Worm (Caenorhabditis elegans) whole organism, late embryonic: ENCODE measurements around the gene dsc-1.

Source experiments
- K02D7.2 ChIP-seq: sonication (generic microtip); optimal IDR thresholded peaks from 2 replicates; lab custom pipeline; 2017; ENCODE audit warnings: mild to moderate bottlenecking, missing genetic modification characterization, missing compliant biosample characterization
- K09A11.1 ChIP-seq: sonication (generic microtip); optimal IDR thresholded peaks from 2 replicates; lab custom pipeline; 2017; ENCODE audit warnings: antibody characterized with exemption, mild to moderate bottlenecking, missing genetic modification characterization, missing compliant biosample characterization; ENCODE audit not compliant: insufficient read depth
- Y22D7AL.16 ChIP-seq: sonication (generic microtip); optimal IDR thresholded peaks from 2 replicates; lab custom pipeline; 2016; ENCODE audit warnings: missing genetic modification characterization, missing compliant biosample characterization
- ahr-1 ChIP-seq: sonication (generic microtip); optimal IDR thresholded peaks from 2 replicates; lab custom pipeline; 2016; ENCODE audit warnings: missing genetic modification characterization, missing compliant biosample characterization
- ceh-14 ChIP-seq: sonication (generic microtip); optimal IDR thresholded peaks from 2 replicates; lab custom pipeline; 2016; ENCODE audit warnings: missing genotype, missing genetic modification characterization, missing compliant biosample characterization
- ceh-18 ChIP-seq: sonication (generic microtip); optimal IDR thresholded peaks from 2 replicates; lab custom pipeline; 2016; ENCODE audit warnings: missing genetic modification characterization, missing compliant biosample characterization
- ceh-19 ChIP-seq: fragments of 200-800 bp; sonication (Bioruptor generic); optimal IDR thresholded peaks from 2 replicates; lab custom pipeline; 2018; ENCODE audit warnings: mild to moderate bottlenecking, missing genetic modification characterization, missing compliant biosample characterization
- ceh-2 ChIP-seq: sonication (generic microtip); optimal IDR thresholded peaks from 2 replicates; lab custom pipeline; 2016; ENCODE audit warnings: missing genotype, missing genetic modification characterization, missing compliant biosample characterization
- ceh-22 ChIP-seq: sonication (generic microtip); optimal IDR thresholded peaks from 2 replicates; lab custom pipeline; 2017; ENCODE audit warnings: missing biosample characterization, missing genetic modification characterization
- ceh-24 ChIP-seq: sonication (generic microtip); optimal IDR thresholded peaks from 2 replicates; lab custom pipeline; 2016; ENCODE audit warnings: mild to moderate bottlenecking, missing genetic modification characterization, missing compliant biosample characterization
- ceh-30 ChIP-seq: fragments of 150-350 bp; optimal IDR thresholded peaks from 2 replicates; lab custom pipeline; 2014; ENCODE audit warnings: missing biosample characterization, missing genetic modification characterization
- ceh-45 ChIP-seq: fragments of 200-800 bp; sonication (Bioruptor generic); IDR thresholded peaks from 2 replicates; pipeline ENCODE4 v1.3.6; 2022; ENCODE audit warnings: missing genetic modification reagents, missing genetic modification characterization, missing compliant biosample characterization
- ceh-48 ChIP-seq: sonication (generic microtip); optimal IDR thresholded peaks from 2 replicates; lab custom pipeline; 2016; ENCODE audit warnings: missing genetic modification characterization, inconsistent platforms, missing compliant biosample characterization
- ceh-6 ChIP-seq: fragments of 200-800 bp; sonication (Bioruptor generic); optimal IDR thresholded peaks from 2 replicates; lab custom pipeline; 2018; ENCODE audit warnings: mild to moderate bottlenecking, missing genetic modification characterization, missing compliant biosample characterization
- dmd-4 ChIP-seq: sonication (generic microtip); optimal IDR thresholded peaks from 2 replicates; lab custom pipeline; 2016; ENCODE audit warnings: borderline replicate concordance, missing genetic modification characterization, missing compliant biosample characterization
- elt-2 ChIP-seq: sonication (generic microtip); optimal IDR thresholded peaks from 2 replicates; lab custom pipeline; 2016; ENCODE audit warnings: missing genetic modification reagents, missing genetic modification characterization, missing compliant biosample characterization
- elt-4 ChIP-seq: sonication (generic microtip); optimal IDR thresholded peaks from 2 replicates; lab custom pipeline; 2016; ENCODE audit warnings: missing genetic modification characterization, missing compliant biosample characterization
- eyg-1 ChIP-seq: sonication (generic microtip); optimal IDR thresholded peaks from 2 replicates; lab custom pipeline; 2016; ENCODE audit warnings: missing genotype, missing genetic modification characterization, missing compliant biosample characterization
- fax-1 ChIP-seq: sonication (generic microtip); optimal IDR thresholded peaks from 2 replicates; lab custom pipeline; 2016; ENCODE audit warnings: missing genotype, missing genetic modification characterization, missing compliant biosample characterization
- fkh-10 ChIP-seq: fragments of 150-350 bp; optimal IDR thresholded peaks from 2 replicates; lab custom pipeline; 2014; ENCODE audit warnings: missing biosample characterization, missing genetic modification reagents, missing genetic modification characterization
- fkh-6 ChIP-seq: sonication (generic microtip); optimal IDR thresholded peaks from 2 replicates; lab custom pipeline; 2016; ENCODE audit warnings: missing genetic modification characterization, missing compliant biosample characterization
- gmeb-2 ChIP-seq: sonication (generic microtip); optimal IDR thresholded peaks from 2 replicates; lab custom pipeline; 2016; ENCODE audit warnings: missing genetic modification characterization, inconsistent platforms, missing compliant biosample characterization
- hlh-6 ChIP-seq: sonication (generic microtip); optimal IDR thresholded peaks from 2 replicates; lab custom pipeline; 2016; ENCODE audit warnings: missing genotype, missing genetic modification characterization, missing compliant biosample characterization
- hlh-8 ChIP-seq: sonication (generic microtip); optimal IDR thresholded peaks from 2 replicates; lab custom pipeline; 2016; ENCODE audit warnings: missing genotype, missing genetic modification characterization, missing compliant biosample characterization
- lim-6 ChIP-seq: sonication (generic microtip); optimal IDR thresholded peaks from 2 replicates; lab custom pipeline; 2016; ENCODE audit warnings: missing genetic modification characterization, missing compliant biosample characterization
- nhr-11 ChIP-seq: fragments of 150-350 bp; optimal IDR thresholded peaks from 2 replicates; lab custom pipeline; 2014; ENCODE audit warnings: missing biosample characterization, missing genetic modification characterization
- nhr-232 ChIP-seq: sonication (generic microtip); optimal IDR thresholded peaks from 2 replicates; lab custom pipeline; 2016; ENCODE audit warnings: missing genetic modification characterization, missing compliant biosample characterization
- odd-2 ChIP-seq: sonication (generic microtip); optimal IDR thresholded peaks from 2 replicates; lab custom pipeline; 2017; ENCODE audit warnings: antibody characterized with exemption, mild to moderate bottlenecking, missing genetic modification characterization, missing compliant biosample characterization
- pat-9 ChIP-seq: fragments of 200-800 bp; sonication (Bioruptor generic); optimal IDR thresholded peaks from 2 replicates; lab custom pipeline; 2018; ENCODE audit warnings: mild to moderate bottlenecking, missing genetic modification characterization, moderate library complexity, missing compliant biosample characterization
- pax-1 ChIP-seq: fragments of 150-350 bp; optimal IDR thresholded peaks from 2 replicates; lab custom pipeline; 2014; ENCODE audit warnings: missing biosample characterization, missing genetic modification characterization
- sdc-2 ChIP-seq: sonication (generic microtip); optimal IDR thresholded peaks from 2 replicates; lab custom pipeline; 2016; ENCODE audit warnings: missing genotype, missing genetic modification characterization, missing compliant biosample characterization
- syd-9 ChIP-seq: sonication (generic microtip); optimal IDR thresholded peaks from 2 replicates; lab custom pipeline; 2016; ENCODE audit warnings: mild to moderate bottlenecking, missing genetic modification characterization, moderate library complexity, missing compliant biosample characterization
- tbx-2 ChIP-seq: sonication (generic microtip); optimal IDR thresholded peaks from 2 replicates; lab custom pipeline; 2016; ENCODE audit warnings: missing genetic modification characterization, missing compliant biosample characterization
- ttx-3 ChIP-seq: sonication (generic microtip); optimal IDR thresholded peaks from 2 replicates; lab custom pipeline; 2016; ENCODE audit warnings: missing genetic modification reagents, missing genetic modification characterization, missing compliant biosample characterization
- unc-3 ChIP-seq, 2 experiments: fragments of 200-800 bp in 1 of 2; sonication (Bioruptor generic) in 1 of 2; sonication (generic microtip) in 1 of 2; conservative IDR thresholded peaks in 1 of 2; optimal IDR thresholded peaks in 1 of 2; 2 replicates each; pipeline versions ENCODE4 v1.3.6 to Lab custom; 2016 to 2022; ENCODE audit warnings: missing compliant biosample characterization in 2 of 2, missing genetic modification characterization in 2 of 2, missing genetic modification reagents in 1 of 2
- unc-86 ChIP-seq: sonication (generic microtip); optimal IDR thresholded peaks from 2 replicates; lab custom pipeline; 2016; ENCODE audit warnings: missing genetic modification characterization, missing compliant biosample characterization
- zip-5 ChIP-seq: sonication (generic microtip); optimal IDR thresholded peaks from 2 replicates; lab custom pipeline; 2016; ENCODE audit warnings: missing genetic modification characterization, missing compliant biosample characterization
- ztf-16 ChIP-seq: sonication (generic microtip); optimal IDR thresholded peaks from 2 replicates; lab custom pipeline; 2017; ENCODE audit warnings: missing genetic modification characterization, missing compliant biosample characterization

Gene dsc-1

ce11 chrX:15077597-15078261, 43.1 kb upstream of the dsc-1 start, which contains the start of the genes H40L08.8, H40L08.2 and H40L08.7:
TSS of gene H40L08.8 (minus strand) at chrX:15077633.
TSS of gene H40L08.2 (minus strand) at chrX:15077744.
TSS of gene H40L08.7 (minus strand) at chrX:15077744.
- TF ChIP-seq elt-2 (tag; lab: Kevin White, UChicago) (peak; percentile 3), fkh-10 (GFP tag; lab: Kevin White, UChicago) (no peak)

DNA sequence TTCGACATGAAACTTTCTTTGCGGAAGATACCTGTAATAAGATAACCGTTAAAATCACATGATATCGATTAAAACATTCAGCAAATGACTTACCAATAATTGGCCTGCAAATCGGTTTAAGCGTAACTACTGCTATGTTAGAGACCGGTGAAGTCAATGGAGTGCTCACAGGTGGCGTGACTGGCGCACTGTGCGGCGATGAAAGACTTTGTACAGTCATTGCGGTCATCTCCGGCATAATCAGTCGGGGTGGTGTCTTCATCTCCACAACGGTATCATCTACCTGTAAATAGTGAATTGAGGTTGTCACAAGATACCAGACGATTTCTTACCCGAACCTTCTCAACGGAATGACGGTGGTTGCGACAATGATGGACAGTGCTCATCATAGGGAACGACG, 42.3 kb upstream of the dsc-1 start:
- TF ChIP-seq ceh-14 (tag; lab: Kevin White, UChicago) (no peak), ceh-30 (tag; lab: Kevin White, UChicago) (no peak), ttx-3 (tag; lab: Kevin White, UChicago) (no peak), tbx-2 (tag; lab: Kevin White, UChicago) (no peak), eyg-1 (no peak), dmd-4 (tag; lab: Kevin White, UChicago) (no peak), K09A11.1 (tag; lab: Kevin White, UChicago) (no peak), ceh-45 (GFP tag; lab: Robert Waterston, UW) (no peak), unc-3 (GFP tag; conservative IDR thresholded peaks at IDR 0.05; lab: Robert Waterston, UW) (no peak), unc-3 (tag; optimal IDR thresholded peaks at IDR 0.05; lab: Kevin White, UChicago) (no peak), gmeb-2 (tag; lab: Kevin White, UChicago) (no peak), pat-9 (tag; lab: Kevin White, UChicago) (no peak), hlh-6 (no peak), ceh-24 (no peak), ceh-22 (no peak), ceh-19 (GFP tag; lab: Kevin White, UChicago) (no peak)

DNA sequence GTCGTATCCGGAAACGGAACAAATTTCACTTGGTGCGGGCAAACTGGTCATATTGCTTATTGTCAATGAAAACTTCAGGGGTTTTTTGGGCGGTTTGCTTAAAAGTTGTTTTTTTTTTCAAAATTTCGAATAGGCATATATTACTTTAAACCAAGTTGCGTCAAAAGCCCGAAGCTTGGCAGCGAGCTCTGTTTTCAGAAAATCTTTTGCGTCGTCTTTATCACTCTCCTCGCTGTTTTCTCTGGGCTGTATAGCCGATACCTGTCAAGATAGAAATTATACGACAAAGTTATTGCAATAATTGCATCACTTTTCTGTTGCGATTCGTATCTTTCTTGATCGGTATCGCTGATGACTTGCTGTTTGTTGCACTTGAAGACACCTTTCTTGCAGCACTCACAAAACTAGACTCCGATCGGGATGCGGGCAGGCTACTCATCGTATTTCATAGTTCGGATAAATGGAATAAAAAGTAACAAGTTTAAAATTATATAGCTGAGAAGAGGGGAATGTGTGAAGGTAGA, 41.5 kb upstream of the dsc-1 start, which contains the start of the genes H40L08.3 and H40L08.9:
H40L08.3 (minus strand) TSS at position 51 of the 524 bp plus-strand sequence.
H40L08.9 (minus strand) TSS at position 439 of the 524 bp plus-strand sequence.
- TF ChIP-seq K02D7.2 (tag; lab: Kevin White, UChicago): no peak
- TF ChIP-seq fkh-6: no peak
- TF ChIP-seq elt-4 (tag; lab: Kevin White, UChicago): no peak
- no peak for TF ChIP-seq ztf-16
- no peak for TF ChIP-seq pat-9 (tag; lab: Kevin White, UChicago)
- no peak for TF ChIP-seq ceh-45 (GFP tag; lab: Robert Waterston, UW)
- TF ChIP-seq ceh-48 (tag; lab: Kevin White, UChicago): no peak
- no peak for TF ChIP-seq K09A11.1 (tag; lab: Kevin White, UChicago)
- no peak for TF ChIP-seq syd-9
- TF ChIP-seq nhr-232: no peak
- no peak for TF ChIP-seq elt-2 (tag; lab: Kevin White, UChicago)
- TF ChIP-seq ahr-1 (tag; lab: Kevin White, UChicago): no peak
- TF ChIP-seq eyg-1: no peak
- TF ChIP-seq gmeb-2 (tag; lab: Kevin White, UChicago): no peak
- no peak for TF ChIP-seq ceh-6 (GFP tag; lab: Kevin White, UChicago)
- TF ChIP-seq unc-3 (GFP tag; conservative IDR thresholded peaks at IDR 0.05; lab: Robert Waterston, UW): no peak
- no peak for TF ChIP-seq unc-3 (tag; optimal IDR thresholded peaks at IDR 0.05; lab: Kevin White, UChicago)
- TF ChIP-seq sdc-2 (tag; lab: Kevin White, UChicago): no peak
- TF ChIP-seq ceh-18 (tag; lab: Kevin White, UChicago): no peak

ce11 chrX:15075170-15075569, 40.5 kb upstream of the dsc-1 start:
- TF ChIP-seq fax-1 (tag; lab: Kevin White, UChicago) (no peak), nhr-11 (no peak), ceh-2 (tag; lab: Kevin White, UChicago) (no peak), Y22D7AL.16 (no peak), unc-86 (tag; lab: Kevin White, UChicago) (no peak), fkh-6 (no peak), zip-5 (tag; lab: Kevin White, UChicago) (no peak), eyg-1 (no peak), hlh-8 (no peak), lim-6 (tag; lab: Kevin White, UChicago) (no peak), dmd-4 (tag; lab: Kevin White, UChicago) (no peak), ceh-6 (GFP tag; lab: Kevin White, UChicago) (no peak), odd-2 (tag; lab: Kevin White, UChicago) (no peak), pax-1 (tag; lab: Kevin White, UChicago) (no peak)
